Fruit fly (Drosophila melanogaster) whole organism, prepupa: Measurements from ENCODE around the gene CG12123.

Experiments
- Blimp-1 ChIP-seq: fragments of 200-800 bp; sonication (Bioruptor generic); optimal IDR thresholded peaks from 3 replicates; lab custom pipeline; 2017; ENCODE audit warnings: missing biosample characterization, missing genetic modification characterization, mild to moderate bottlenecking, moderate library complexity, missing genetic modification reagents
- CG10631 ChIP-seq: fragments of 200-800 bp; sonication (Bioruptor generic); optimal IDR thresholded peaks from 2 replicates; lab custom pipeline; 2016; ENCODE audit warnings: missing biosample characterization, missing genetic modification characterization
- CG10669 ChIP-seq: fragments of 200-800 bp; sonication (Bioruptor generic); optimal IDR thresholded peaks from 3 replicates; lab custom pipeline; 2018; ENCODE audit warnings: missing biosample characterization, mild to moderate bottlenecking, missing genetic modification characterization, moderate library complexity
- CG11294 ChIP-seq: fragments of 200-800 bp; sonication (Bioruptor generic); IDR thresholded peaks from 2 replicates; pipeline ENCODE4 v1.3.6; 2022; ENCODE audit warnings: missing biosample characterization, missing genetic modification characterization
- CG11902 ChIP-seq: fragments of 200-800 bp; sonication (Bioruptor generic); optimal IDR thresholded peaks from 3 replicates; lab custom pipeline; 2016; ENCODE audit warnings: missing biosample characterization, missing genetic modification characterization
- CG15336 ChIP-seq: fragments of 200-800 bp; sonication (Bioruptor generic); IDR thresholded peaks from 2 replicates; pipeline ENCODE4 v1.3.6; 2022; ENCODE audit warnings: missing biosample characterization, missing genetic modification characterization
- CG1621 ChIP-seq: fragments of 200-800 bp; sonication (Bioruptor generic); optimal IDR thresholded peaks from 3 replicates; lab custom pipeline; 2018; ENCODE audit warnings: missing biosample characterization, mild to moderate bottlenecking, missing genetic modification characterization
- CG16779 ChIP-seq: fragments of 200-800 bp; sonication (Bioruptor generic); optimal IDR thresholded peaks from 3 replicates; lab custom pipeline; 2017; ENCODE audit warnings: missing biosample characterization, mild to moderate bottlenecking, missing genetic modification characterization
- CG3032 ChIP-seq: fragments of 200-800 bp; optimal IDR thresholded peaks from 2 replicates; lab custom pipeline; 2019; ENCODE audit warnings: missing biosample characterization, mild to moderate bottlenecking, missing genetic modification characterization, moderate library complexity
- CG32006 ChIP-seq: fragments of 200-800 bp; sonication (Bioruptor generic); optimal IDR thresholded peaks from 3 replicates; lab custom pipeline; 2017; ENCODE audit warnings: missing biosample characterization, mild to moderate bottlenecking, missing genetic modification characterization
- CG34406 ChIP-seq: fragments of 200-800 bp; sonication (Bioruptor generic); optimal IDR thresholded peaks from 3 replicates; lab custom pipeline; 2016; ENCODE audit warnings: missing biosample characterization, missing genetic modification characterization
- CG3919 ChIP-seq: fragments of 200-800 bp; sonication (Bioruptor generic); optimal IDR thresholded peaks from 3 replicates; lab custom pipeline; 2016; ENCODE audit warnings: missing biosample characterization, missing genetic modification characterization
- CG4318 ChIP-seq: fragments of 200-800 bp; sonication (Bioruptor generic); optimal IDR thresholded peaks from 3 replicates; lab custom pipeline; 2017; ENCODE audit warnings: missing biosample characterization, mild to moderate bottlenecking, missing genetic modification characterization
- CG6163 ChIP-seq: fragments of 200-800 bp; sonication (Bioruptor generic); IDR thresholded peaks from 3 replicates; pipeline ENCODE4 v1.3.6; 2022; ENCODE audit warnings: missing biosample characterization, missing genetic modification characterization
- CG6276 ChIP-seq: fragments of 200-800 bp; sonication (Bioruptor generic); optimal IDR thresholded peaks from 2 replicates; lab custom pipeline; 2017; ENCODE audit warnings: missing biosample characterization, mild to moderate bottlenecking, missing genetic modification characterization
- CG6792 ChIP-seq: fragments of 200-800 bp; sonication (Bioruptor generic); optimal IDR thresholded peaks from 3 replicates; lab custom pipeline; 2016; ENCODE audit warnings: missing biosample characterization, missing genetic modification characterization
- CG6854 ChIP-seq: fragments of 200-800 bp; sonication (Bioruptor generic); optimal IDR thresholded peaks from 2 replicates; lab custom pipeline; 2017; ENCODE audit warnings: missing biosample characterization, mild to moderate bottlenecking, missing genetic modification characterization
- CG7368 ChIP-seq: fragments of 200-800 bp; sonication (Bioruptor generic); optimal IDR thresholded peaks from 3 replicates; lab custom pipeline; 2016; ENCODE audit warnings: missing biosample characterization, missing genetic modification characterization
- CG8119 ChIP-seq: fragments of 200-800 bp; sonication (Bioruptor generic); IDR thresholded peaks from 3 replicates; pipeline ENCODE4 v1.3.6; 2022; ENCODE audit warnings: missing biosample characterization, missing genetic modification characterization
- CG8319 ChIP-seq: fragments of 200-800 bp; sonication (Bioruptor generic); optimal IDR thresholded peaks from 3 replicates; lab custom pipeline; 2016; ENCODE audit warnings: missing biosample characterization, missing genetic modification characterization
- CG8632 ChIP-seq: fragments of 200-800 bp; sonication (Bioruptor generic); optimal IDR thresholded peaks from 3 replicates; lab custom pipeline; 2016; ENCODE audit warnings: missing biosample characterization, missing genetic modification characterization
- CG9139 ChIP-seq: fragments of 200-800 bp; sonication (Bioruptor generic); optimal IDR thresholded peaks from 3 replicates; lab custom pipeline; 2017; ENCODE audit warnings: missing biosample characterization, mild to moderate bottlenecking, missing genetic modification characterization
- Eip75B ChIP-seq: fragments of 200-800 bp; sonication (Bioruptor generic); optimal IDR thresholded peaks from 3 replicates; lab custom pipeline; 2016; ENCODE audit warnings: missing biosample characterization, missing genetic modification characterization
- Eip78C ChIP-seq: fragments of 200-800 bp; sonication (Bioruptor generic); peaks from one replicate; lab custom pipeline; 2016; ENCODE audit warnings: missing biosample characterization, missing genetic modification characterization
- Eip93F ChIP-seq: fragments of 200-800 bp; sonication (Bioruptor generic); optimal IDR thresholded peaks from 2 replicates; lab custom pipeline; 2016; ENCODE audit warnings: missing biosample characterization, mild to moderate bottlenecking, missing genetic modification characterization
- Ets21C ChIP-seq: fragments of 200-800 bp; sonication (Bioruptor generic); optimal IDR thresholded peaks from 3 replicates; lab custom pipeline; 2016; ENCODE audit warnings: missing biosample characterization, missing genetic modification characterization
- Ets96B ChIP-seq: fragments of 200-800 bp; optimal IDR thresholded peaks from 2 replicates; lab custom pipeline; 2019; ENCODE audit warnings: missing biosample characterization, mild to moderate bottlenecking, missing genetic modification characterization, moderate library complexity
- Hr38 ChIP-seq: sonication (Bioruptor generic); optimal IDR thresholded peaks from 2 replicates; lab custom pipeline; 2016; ENCODE audit warnings: missing biosample characterization, missing genetic modification characterization
- Hr39 ChIP-seq: fragments of 200-800 bp; sonication (Bioruptor generic); optimal IDR thresholded peaks from 2 replicates; lab custom pipeline; 2016; ENCODE audit warnings: missing biosample characterization, missing genetic modification characterization
- Hr4 ChIP-seq: fragments of 200-800 bp; sonication (Bioruptor generic); optimal IDR thresholded peaks from 3 replicates; lab custom pipeline; 2016; ENCODE audit warnings: missing biosample characterization, missing genetic modification characterization
- Lpt ChIP-seq: fragments of 200-800 bp; sonication (Bioruptor generic); optimal IDR thresholded peaks from 3 replicates; lab custom pipeline; 2016; ENCODE audit warnings: missing biosample characterization, missing genetic modification characterization
- Met ChIP-seq: fragments of 200-800 bp; sonication (Bioruptor generic); optimal IDR thresholded peaks from 3 replicates; lab custom pipeline; 2016; ENCODE audit warnings: missing biosample characterization, missing genetic modification characterization
- OdsH ChIP-seq: fragments of 200-800 bp; sonication (Bioruptor generic); optimal IDR thresholded peaks from 3 replicates; lab custom pipeline; 2016; ENCODE audit warnings: missing biosample characterization, missing genetic modification characterization
- Smox ChIP-seq: fragments of 200-800 bp; sonication (Bioruptor generic); optimal IDR thresholded peaks from 3 replicates; lab custom pipeline; 2016; ENCODE audit warnings: missing biosample characterization, missing genetic modification characterization
- Sox14 ChIP-seq: fragments of 200-800 bp; sonication (Bioruptor generic); optimal IDR thresholded peaks from 3 replicates; lab custom pipeline; 2016; ENCODE audit warnings: missing biosample characterization, missing genetic modification characterization
- achi ChIP-seq: fragments of 200-800 bp; sonication (Bioruptor generic); optimal IDR thresholded peaks from 3 replicates; lab custom pipeline; 2016; ENCODE audit warnings: missing biosample characterization, missing genetic modification characterization
- acj6 ChIP-seq: fragments of 200-800 bp; sonication (Bioruptor generic); optimal IDR thresholded peaks from 3 replicates; lab custom pipeline; 2016; ENCODE audit warnings: missing biosample characterization, missing genetic modification characterization
- cyc ChIP-seq: fragments of 200-800 bp; sonication (Bioruptor generic); optimal IDR thresholded peaks from 3 replicates; lab custom pipeline; 2016; ENCODE audit warnings: missing biosample characterization, missing genetic modification characterization
- dsx ChIP-seq: fragments of 200-800 bp; optimal IDR thresholded peaks from 3 replicates; lab custom pipeline; 2019; ENCODE audit warnings: missing biosample characterization, mild to moderate bottlenecking, missing genetic modification characterization, moderate library complexity; ENCODE audit not compliant: poor library complexity, severe bottlenecking
- eg ChIP-seq: fragments of 200-800 bp; sonication (Bioruptor generic); IDR thresholded peaks from 3 replicates; pipeline ENCODE4 v1.3.6; 2022; ENCODE audit warnings: missing biosample characterization, missing genetic modification characterization
- esn ChIP-seq: fragments of 200-800 bp; sonication (Bioruptor generic); optimal IDR thresholded peaks from 2 replicates; lab custom pipeline; 2016; ENCODE audit warnings: missing biosample characterization, mild to moderate bottlenecking, missing genetic modification characterization, moderate library complexity
- fd59A ChIP-seq: fragments of 200-800 bp; sonication (Bioruptor generic); optimal IDR thresholded peaks from 2 replicates; lab custom pipeline; 2017; ENCODE audit warnings: missing biosample characterization, mild to moderate bottlenecking, missing genetic modification characterization, missing genetic modification reagents
- fd85E ChIP-seq: fragments of 200-800 bp; sonication (Bioruptor generic); optimal IDR thresholded peaks from 3 replicates; lab custom pipeline; 2016; ENCODE audit warnings: missing biosample characterization, missing genetic modification characterization
- fkh ChIP-seq: fragments of 200-800 bp; sonication (Bioruptor generic); optimal IDR thresholded peaks from 3 replicates; lab custom pipeline; 2017; ENCODE audit warnings: missing biosample characterization, mild to moderate bottlenecking, missing genetic modification characterization, moderate library complexity
- net ChIP-seq: fragments of 200-800 bp; sonication (Bioruptor generic); optimal IDR thresholded peaks from 3 replicates; lab custom pipeline; 2016; ENCODE audit warnings: missing biosample characterization, missing genetic modification characterization
- pdm3 ChIP-seq: fragments of 200-800 bp; sonication (Bioruptor generic); optimal IDR thresholded peaks from 3 replicates; lab custom pipeline; 2016; ENCODE audit warnings: missing biosample characterization, missing genetic modification characterization
- salr ChIP-seq, 2 experiments: fragments of 200-800 bp; sonication (Bioruptor generic); optimal IDR thresholded peaks; 3 replicates each; lab custom pipeline; 2016 to 2018; ENCODE audit warnings: missing biosample characterization in 2 of 2, missing genetic modification characterization in 2 of 2, mild to moderate bottlenecking in 1 of 2
- spab ChIP-seq: fragments of 200-800 bp; sonication (Bioruptor generic); optimal IDR thresholded peaks from 2 replicates; lab custom pipeline; 2017; ENCODE audit warnings: missing biosample characterization, mild to moderate bottlenecking, missing genetic modification characterization, missing genetic modification reagents
- ss ChIP-seq, 2 experiments: fragments of 200-800 bp; sonication (Bioruptor generic); optimal IDR thresholded peaks; 2 replicates in 1 of 2; 3 replicates in 1 of 2; lab custom pipeline; 2017 to 2018; ENCODE audit warnings: mild to moderate bottlenecking in 2 of 2, missing biosample characterization in 2 of 2, missing genetic modification characterization in 2 of 2, moderate library complexity in 1 of 2
- svp ChIP-seq: fragments of 200-800 bp; sonication (Bioruptor generic); peaks from one replicate; lab custom pipeline; 2016; ENCODE audit warnings: missing biosample characterization, missing genetic modification characterization
- topi ChIP-seq: fragments of 200-800 bp; sonication (Bioruptor generic); optimal IDR thresholded peaks from 3 replicates; lab custom pipeline; 2016; ENCODE audit warnings: missing biosample characterization, missing genetic modification characterization
- vri ChIP-seq: fragments of 200-800 bp; sonication (Bioruptor generic); optimal IDR thresholded peaks from 3 replicates; lab custom pipeline; 2016; ENCODE audit warnings: missing biosample characterization, mild to moderate bottlenecking, missing genetic modification characterization

Gene CG12123

dm6 chrX:8411532-8411960 lies 30.6 kb downstream of the CG12123 start, which contains the start of gene lawc:
TSS of gene lawc (minus strand) at chrX:8411658.
- TF ChIP-seq Smox (GFP tag; lab: Kevin White, UChicago) (peak; percentile 40), CG32006 (GFP tag; lab: Kevin White, UChicago) (peak; percentile 2), Lpt (GFP tag; lab: Kevin White, UChicago) (no peak), CG9139 (peak; percentile 65), achi (GFP tag; lab: Kevin White, UChicago) (peak; percentile 19), fd59A (GFP tag; lab: Kevin White, UChicago) (no peak), salr (GFP tag; optimal IDR thresholded peaks at IDR 0.05; lab: Kevin White, UChicago) (no peak), CG8319 (GFP tag; lab: Kevin White, UChicago) (no peak), CG8632 (GFP tag; lab: Kevin White, UChicago) (no peak), ss (GFP tag; optimal IDR thresholded peaks at IDR 0.05; lab: Kevin White, UChicago) (peak; percentile 56 to 59), esn (GFP tag; lab: Kevin White, UChicago) (peak; percentile 30), CG3919 (GFP tag; lab: Kevin White, UChicago) (peak; percentile 11), Met (GFP tag; lab: Kevin White, UChicago) (peak; percentile 30), eg (GFP tag; lab: Robert Waterston, UW) (peak; percentile 85), Eip78C (GFP tag; lab: Kevin White, UChicago) (peak; percentile 87), dsx (GFP tag; lab: Kevin White, UChicago) (peak; percentile 61), Eip75B (peak; percentile 46), fkh (GFP tag; lab: Kevin White, UChicago) (peak; percentile 4), fd85E (peak; percentile 87), CG34406 (GFP tag; lab: Kevin White, UChicago) (peak; percentile 9), CG8119 (peak; percentile 86), spab (GFP tag; lab: Kevin White, UChicago) (peak; percentile 9), CG6854 (GFP tag; lab: Kevin White, UChicago) (peak; percentile 85), CG10669 (no peak), CG16779 (peak; percentile 63), CG6276 (GFP tag; lab: Kevin White, UChicago) (peak; percentile 60), CG4318 (GFP tag; lab: Kevin White, UChicago) (no peak), pdm3 (no peak), net (GFP tag; lab: Kevin White, UChicago) (peak; percentile 52), CG7368 (no peak), OdsH (no peak), CG6792 (no peak), CG15336 (GFP tag; lab: Robert Waterston, UW) (peak; percentile 88; the same call in 1 of the 2 replicates), CG10631 (GFP tag; lab: Kevin White, UChicago) (no peak), CG3032 (tag; lab: Kevin White, UChicago) (no peak), topi (peak; percentile 53), svp (GFP tag; lab: Kevin White, UChicago) (peak; percentile 60), acj6 (no peak), Hr4 (GFP tag; lab: Kevin White, UChicago) (no peak), vri (GFP tag; lab: Kevin White, UChicago) (peak; percentile 68), Hr39 (GFP tag; lab: Kevin White, UChicago) (no peak), Ets96B (tag; lab: Kevin White, UChicago) (peak; percentile 13), CG11294 (peak; percentile 54; the same call in 1 of the 2 replicates), Blimp-1 (GFP tag; lab: Kevin White, UChicago) (no peak), CG11902 (GFP tag; lab: Kevin White, UChicago) (no peak), CG1621 (tag; lab: Kevin White, UChicago) (no peak), Ets21C (GFP tag; lab: Kevin White, UChicago) (no peak), cyc (no peak), Sox14 (peak; percentile 63), Hr38 (no peak), Eip93F (peak; percentile 89), CG6163 (GFP tag; lab: Robert Waterston, UW) (peak; percentile 91)
